Worm (Caenorhabditis elegans) whole organism, young adult: ENCODE data around the gene lido-9.

Experiments
- C06A6.2 ChIP-seq: fragments of 200-800 bp; sonication (Bioruptor generic); conservative IDR thresholded peaks from 2 replicates; pipeline ENCODE4 v1.3.6; 2022; ENCODE audit warnings: missing genetic modification characterization, missing compliant biosample characterization
- F23B12.7 ChIP-seq: sonication (generic microtip); optimal IDR thresholded peaks from 2 replicates; lab custom pipeline; 2017; ENCODE audit warnings: missing genetic modification characterization, mild to moderate bottlenecking, missing compliant biosample characterization, antibody characterized with exemption, moderate library complexity; ENCODE audit not compliant: insufficient read depth
- F57A8.1 ChIP-seq: fragments of 200-800 bp; sonication (Bioruptor generic); optimal IDR thresholded peaks from 2 replicates; lab custom pipeline; 2018; ENCODE audit warnings: mild to moderate bottlenecking, missing genetic modification characterization, moderate library complexity, missing compliant biosample characterization
- K12H6.12 ChIP-seq: fragments of 200-800 bp; sonication (Bioruptor generic); optimal IDR thresholded peaks from 2 replicates; lab custom pipeline; 2018; ENCODE audit warnings: mild to moderate bottlenecking, missing genetic modification characterization, missing compliant biosample characterization
- Y53F4B.3 ChIP-seq: fragments of 200-800 bp; sonication (Bioruptor generic); IDR thresholded peaks from 2 replicates; pipeline ENCODE4 v1.3.6; 2022; ENCODE audit warnings: missing genetic modification reagents, missing genetic modification characterization, missing compliant biosample characterization
- Y67H2A.10 ChIP-seq: fragments of 200-800 bp; sonication (Bioruptor generic); conservative IDR thresholded peaks from 2 replicates; pipeline ENCODE4 v1.3.6; 2022; ENCODE audit warnings: missing genetic modification reagents, missing genetic modification characterization, missing compliant biosample characterization
- athp-1 ChIP-seq: sonication (generic microtip); optimal IDR thresholded peaks from 2 replicates; lab custom pipeline; 2017; ENCODE audit warnings: mild to moderate bottlenecking, missing genetic modification characterization, missing compliant biosample characterization
- attf-3 ChIP-seq: fragments of 200-800 bp; sonication (Bioruptor generic); conservative IDR thresholded peaks from 2 replicates; pipeline ENCODE4 v1.3.6; 2022; ENCODE audit warnings: missing genetic modification reagents, missing genetic modification characterization, missing compliant biosample characterization
- bed-2 ChIP-seq: fragments of 200-800 bp; sonication (Bioruptor generic); IDR thresholded peaks from 2 replicates; pipeline ENCODE4 v1.3.6; 2022; ENCODE audit warnings: missing genetic modification reagents, missing genetic modification characterization, missing compliant biosample characterization
- cebp-2 ChIP-seq: fragments of 200-800 bp; sonication (Bioruptor generic); IDR thresholded peaks from 2 replicates; pipeline ENCODE4 v1.3.6; 2022; ENCODE audit warnings: missing genetic modification characterization, missing compliant biosample characterization
- ceh-27 ChIP-seq: fragments of 200-800 bp; sonication (Bioruptor generic); optimal IDR thresholded peaks from 2 replicates; lab custom pipeline; 2018; ENCODE audit warnings: mild to moderate bottlenecking, missing genetic modification characterization, moderate library complexity, missing compliant biosample characterization
- ceh-79 ChIP-seq: sonication (generic microtip); optimal IDR thresholded peaks from 2 replicates; lab custom pipeline; 2017; ENCODE audit warnings: mild to moderate bottlenecking, missing genetic modification characterization, missing compliant biosample characterization
- ceh-91 ChIP-seq: fragments of 200-800 bp; sonication (Bioruptor generic); IDR thresholded peaks from 2 replicates; pipeline ENCODE4 v1.3.6; 2022; ENCODE audit warnings: missing genetic modification reagents, missing genetic modification characterization, missing compliant biosample characterization
- die-1 ChIP-seq: sonication (generic microtip); optimal IDR thresholded peaks from 2 replicates; lab custom pipeline; 2016; ENCODE audit warnings: missing genotype, mild to moderate bottlenecking, missing genetic modification characterization, missing compliant biosample characterization
- dpl-1 ChIP-seq: fragments of 150-350 bp; optimal IDR thresholded peaks from 2 replicates; lab custom pipeline; 2014; ENCODE audit warnings: missing biosample characterization, missing genetic modification reagents, missing genetic modification characterization
- egl-44 ChIP-seq: fragments of 200-800 bp; sonication (Bioruptor generic); IDR thresholded peaks from 2 replicates; pipeline ENCODE4 v1.3.6; 2022; ENCODE audit warnings: missing genetic modification reagents, missing genetic modification characterization, missing compliant biosample characterization
- ets-4 ChIP-seq: fragments of 200-800 bp; sonication (Bioruptor generic); optimal IDR thresholded peaks from 2 replicates; lab custom pipeline; 2018; ENCODE audit warnings: mild to moderate bottlenecking, missing genetic modification characterization, missing compliant biosample characterization
- gei-17 ChIP-seq: fragments of 200-800 bp; sonication (Bioruptor generic); optimal IDR thresholded peaks from 2 replicates; lab custom pipeline; 2018; ENCODE audit warnings: mild to moderate bottlenecking, missing genetic modification characterization, missing compliant biosample characterization
- him-1 ChIP-seq: sonication (generic microtip); optimal IDR thresholded peaks from 2 replicates; lab custom pipeline; 2016; ENCODE audit warnings: missing genotype, missing genetic modification reagents, missing genetic modification characterization, missing compliant biosample characterization
- hmg-1.2 ChIP-seq: fragments of 200-800 bp; sonication (Bioruptor generic); IDR thresholded peaks from 2 replicates; pipeline ENCODE4 v1.3.6; 2022; ENCODE audit warnings: missing genetic modification reagents, missing genetic modification characterization, missing compliant biosample characterization
- hrde-1 ChIP-seq: sonication (generic microtip); optimal IDR thresholded peaks from 2 replicates; lab custom pipeline; 2016; ENCODE audit warnings: missing genetic modification characterization, mild to moderate bottlenecking, missing compliant biosample characterization, moderate library complexity, missing genotype, missing genetic modification reagents, borderline replicate concordance
- hsf-1 ChIP-seq: fragments of 200-800 bp; sonication (Bioruptor generic); IDR thresholded peaks from 2 replicates; pipeline ENCODE4 v1.3.6; 2022; ENCODE audit warnings: missing genetic modification reagents, missing genetic modification characterization, missing compliant biosample characterization
- lag-1 ChIP-seq: fragments of 200-800 bp; sonication (Bioruptor generic); IDR thresholded peaks from 2 replicates; pipeline ENCODE4 v1.3.6; 2022; ENCODE audit warnings: missing genetic modification reagents, missing genetic modification characterization, missing compliant biosample characterization
- let-526 ChIP-seq: fragments of 200-800 bp; sonication (Bioruptor generic); IDR thresholded peaks from 2 replicates; pipeline ENCODE4 v1.3.6; 2022; ENCODE audit warnings: missing genetic modification reagents, missing genetic modification characterization, missing compliant biosample characterization
- lin-40 ChIP-seq: sonication (generic microtip); optimal IDR thresholded peaks from 2 replicates; lab custom pipeline; 2016; ENCODE audit warnings: missing genetic modification characterization, mild to moderate bottlenecking, missing compliant biosample characterization, missing genotype, missing genetic modification reagents
- lsl-1 ChIP-seq: fragments of 200-800 bp; sonication (Bioruptor generic); optimal IDR thresholded peaks from 2 replicates; lab custom pipeline; 2018; ENCODE audit warnings: mild to moderate bottlenecking, missing genetic modification characterization, moderate library complexity, missing compliant biosample characterization
- madf-3 ChIP-seq: fragments of 200-800 bp; sonication (Bioruptor generic); IDR thresholded peaks from 2 replicates; pipeline ENCODE4 v1.3.6; 2022; ENCODE audit warnings: missing genetic modification reagents, missing genetic modification characterization, missing compliant biosample characterization
- mcd-1 ChIP-seq: fragments of 200-800 bp; sonication (Bioruptor generic); IDR thresholded peaks from 2 replicates; pipeline ENCODE4 v1.3.6; 2022; ENCODE audit warnings: missing genetic modification reagents, missing genetic modification characterization, missing compliant biosample characterization
- mel-28 ChIP-seq: sonication (generic microtip); optimal IDR thresholded peaks from 2 replicates; lab custom pipeline; 2016; ENCODE audit warnings: borderline replicate concordance, mild to moderate bottlenecking, missing genetic modification characterization, missing compliant biosample characterization
- nfya-1 ChIP-seq: sonication (generic microtip); optimal IDR thresholded peaks from 2 replicates; lab custom pipeline; 2017; ENCODE audit warnings: antibody characterized with exemption, missing compliant biosample characterization, missing genetic modification characterization, borderline replicate concordance; ENCODE audit not compliant: insufficient read depth
- nhr-120 ChIP-seq: fragments of 200-800 bp; sonication (Bioruptor generic); IDR thresholded peaks from 2 replicates; pipeline ENCODE4 v1.3.6; 2022; ENCODE audit warnings: missing genetic modification characterization, missing compliant biosample characterization
- nhr-27 ChIP-seq: fragments of 200-800 bp; sonication (Bioruptor generic); optimal IDR thresholded peaks from 2 replicates; lab custom pipeline; 2018; ENCODE audit warnings: mild to moderate bottlenecking, missing genetic modification characterization, moderate library complexity, missing compliant biosample characterization
- pha-4 ChIP-seq: fragments of 150-350 bp; sonication (generic microtip); optimal IDR thresholded peaks from 2 replicates; lab custom pipeline; 2014; ENCODE audit warnings: missing biosample characterization, missing genetic modification reagents, missing genetic modification characterization
- rcor-1 ChIP-seq: fragments of 200-800 bp; sonication (Bioruptor generic); IDR thresholded peaks from 2 replicates; pipeline ENCODE4 v1.3.6; 2022; ENCODE audit warnings: missing genetic modification reagents, missing genetic modification characterization, missing compliant biosample characterization
- sdz-38 ChIP-seq: sonication (generic microtip); optimal IDR thresholded peaks from 2 replicates; lab custom pipeline; 2016; ENCODE audit warnings: missing genotype, missing genetic modification characterization, missing compliant biosample characterization
- snpc-1.1 ChIP-seq: sonication (generic microtip); optimal IDR thresholded peaks from 2 replicates; lab custom pipeline; 2017; ENCODE audit warnings: missing genetic modification characterization, mild to moderate bottlenecking, missing compliant biosample characterization, antibody characterized with exemption, moderate library complexity, missing genotype, missing genetic modification reagents; ENCODE audit not compliant: insufficient read depth
- snpc-1.3 ChIP-seq: sonication (generic microtip); optimal IDR thresholded peaks from 2 replicates; lab custom pipeline; 2017; ENCODE audit warnings: missing genetic modification characterization, mild to moderate bottlenecking, missing compliant biosample characterization, antibody characterized with exemption, moderate library complexity, missing genotype, missing genetic modification reagents; ENCODE audit not compliant: insufficient read depth
- snpc-4 ChIP-seq, 5 experiments: fragments of 150-350 bp in 1 of 5; sonication (generic microtip) in 4 of 5; optimal IDR thresholded peaks; 2 replicates each; lab custom pipeline; 2014 to 2018; ENCODE audit warnings: missing genetic modification characterization in 5 of 5, missing biosample characterization in 3 of 5, antibody characterized with exemption in 2 of 5, mild to moderate bottlenecking in 2 of 5, missing compliant biosample characterization in 2 of 5, missing genotype in 2 of 5, moderate library complexity in 2 of 5, missing genetic modification reagents in 1 of 5
- somi-1 ChIP-seq: fragments of 200-800 bp; sonication (Bioruptor generic); optimal IDR thresholded peaks from 2 replicates; lab custom pipeline; 2018; ENCODE audit warnings: mild to moderate bottlenecking, missing genetic modification characterization, missing compliant biosample characterization
- tbp1 ChIP-seq: fragments of 200-800 bp; sonication (Bioruptor generic); optimal IDR thresholded peaks from 2 replicates; lab custom pipeline; 2018; ENCODE audit warnings: mild to moderate bottlenecking, missing genetic modification characterization, missing compliant biosample characterization
- tbx-9 ChIP-seq: sonication (generic microtip); optimal IDR thresholded peaks from 2 replicates; lab custom pipeline; 2016; ENCODE audit warnings: borderline replicate concordance, missing genetic modification characterization, inconsistent platforms, missing compliant biosample characterization
- zfh-2 ChIP-seq: fragments of 200-800 bp; sonication (Bioruptor generic); conservative IDR thresholded peaks from 2 replicates; pipeline ENCODE4 v1.3.6; 2022; ENCODE audit warnings: missing genetic modification reagents, missing genetic modification characterization, missing compliant biosample characterization
- ztf-22 ChIP-seq: fragments of 200-800 bp; sonication (Bioruptor generic); optimal IDR thresholded peaks from 2 replicates; lab custom pipeline; 2018; ENCODE audit warnings: mild to moderate bottlenecking, missing genetic modification characterization, moderate library complexity, missing compliant biosample characterization
- ztf-25 ChIP-seq: fragments of 200-800 bp; sonication (Bioruptor generic); IDR thresholded peaks from 2 replicates; pipeline ENCODE4 v1.3.6; 2022; ENCODE audit warnings: missing genetic modification reagents, missing genetic modification characterization, missing compliant biosample characterization
- ztf-26 ChIP-seq: sonication (generic microtip); optimal IDR thresholded peaks from 2 replicates; lab custom pipeline; 2017; ENCODE audit warnings: missing genetic modification characterization, missing compliant biosample characterization
- ztf-3 ChIP-seq: fragments of 200-800 bp; sonication (Bioruptor generic); optimal IDR thresholded peaks from 2 replicates; lab custom pipeline; 2018; ENCODE audit warnings: mild to moderate bottlenecking, missing genetic modification characterization, missing compliant biosample characterization

The lido-9 gene

ce11 chrII:2987122-2987556 lies 13.4 kb upstream of the lido-9 start (continued):
- TF ChIP-seq zfh-2 = peak; percentile 77
- no peak for TF ChIP-seq rcor-1
- no peak for TF ChIP-seq nhr-27 (tag; lab: Kevin White, UChicago)
- TF ChIP-seq C06A6.2 (GFP tag; lab: Robert Waterston, UW) = no peak
- TF ChIP-seq hmg-1.2 (GFP tag; lab: Robert Waterston, UW) = no peak
- TF ChIP-seq hrde-1 (tag; lab: Kevin White, UChicago) = no peak
- no peak for TF ChIP-seq athp-1 (tag; lab: Kevin White, UChicago)
- no peak for TF ChIP-seq snpc-1.3 (tag; lab: Kevin White, UChicago)
- TF ChIP-seq him-1 (tag; lab: Kevin White, UChicago) = no peak
- no peak for TF ChIP-seq snpc-1.1 (tag; lab: Kevin White, UChicago)
- no peak for TF ChIP-seq nfya-1 (tag; lab: Kevin White, UChicago)
- TF ChIP-seq nhr-120 (GFP tag; lab: Robert Waterston, UW) = no peak
- 0 out of 2 replicates have a peak, but pooled peaks have one; percentile 40 for TF ChIP-seq cebp-2
- TF ChIP-seq snpc-4 (GFP tag; optimal IDR thresholded peaks at IDR 0.05; lab: Kevin White, UChicago) = no peak
- peak; percentile 7 to 82 (median 44) for TF ChIP-seq snpc-4 (tag; optimal IDR thresholded peaks at IDR 0.05; lab: Kevin White, UChicago)
- peak; percentile 36 for TF ChIP-seq K12H6.12 (tag; lab: Kevin White, UChicago)
- TF ChIP-seq somi-1 (GFP tag; lab: Kevin White, UChicago) = peak; percentile 33
- no peak for TF ChIP-seq dpl-1 (GFP tag; lab: Kevin White, UChicago)
- TF ChIP-seq ztf-25 (GFP tag; lab: Robert Waterston, UW) = no peak
- TF ChIP-seq ets-4 = no peak
- no peak for TF ChIP-seq ztf-26 (tag; lab: Kevin White, UChicago)
- TF ChIP-seq ztf-3 = no peak
- TF ChIP-seq gei-17 (GFP tag; lab: Kevin White, UChicago) = no peak
- no peak for TF ChIP-seq Y53F4B.3 (GFP tag; lab: Robert Waterston, UW)
- TF ChIP-seq Y67H2A.10 (GFP tag; lab: Robert Waterston, UW) = no peak
- TF ChIP-seq lsl-1 = no peak
- peak; percentile 37 for TF ChIP-seq F57A8.1 (GFP tag; lab: Kevin White, UChicago)
- TF ChIP-seq pha-4 (tag; lab: Kevin White, UChicago) = no peak
- no peak for TF ChIP-seq let-526 (GFP tag; lab: Robert Waterston, UW)
- TF ChIP-seq, all 124 proteins: peak for 18

- TF ChIP-seq bed-2 (GFP tag; lab: Robert Waterston, UW) (no peak), hsf-1 (GFP tag; lab: Robert Waterston, UW) (no peak), mcd-1 (GFP tag; lab: Robert Waterston, UW) (peak; percentile 61), die-1 (tag; lab: Kevin White, UChicago) (no peak), ceh-27 (GFP tag; lab: Kevin White, UChicago) (peak; percentile 63), mel-28 (tag; lab: Kevin White, UChicago) (no peak), F23B12.7 (peak; percentile 44), ceh-79 (tag; lab: Kevin White, UChicago) (no peak), snpc-1.3 (tag; lab: Kevin White, UChicago) (no peak), attf-3 (no peak), ztf-22 (GFP tag; lab: Kevin White, UChicago) (no peak), hrde-1 (tag; lab: Kevin White, UChicago) (no peak), lin-40 (tag; lab: Kevin White, UChicago) (no peak), egl-44 (no peak), tbx-9 (tag; lab: Kevin White, UChicago) (no peak), tbp1 (GFP tag; lab: Kevin White, UChicago) (no peak), sdz-38 (tag; lab: Kevin White, UChicago) (no peak), athp-1 (tag; lab: Kevin White, UChicago) (no peak), ceh-91 (GFP tag; lab: Robert Waterston, UW) (no peak), lsl-1 (no peak), madf-3 (GFP tag; lab: Robert Waterston, UW) (peak; percentile 85), snpc-4 (GFP tag; optimal IDR thresholded peaks at IDR 0.05; lab: Kevin White, UChicago) (no peak), snpc-4 (tag; optimal IDR thresholded peaks at IDR 0.05; lab: Kevin White, UChicago) (no peak), lag-1 (no peak)
These were observed 12.7 kb upstream of the lido-9 start, which contains the start of gene lido-7 for ce11 chrII:2987854-2988350. Gene lido-7, plus strand, starts transcription at chrII:2988300.
